Worm (Caenorhabditis elegans) whole organism, L4/young adult: ENCODE results near the gene str-144.

ENCODE experiments used
- W03F9.2 ChIP-seq: fragments of 150-350 bp; optimal IDR thresholded peaks from 2 replicates; lab custom pipeline; 2014; ENCODE audit warnings: missing biosample characterization, missing genetic modification characterization
- dao-5 ChIP-seq: sonication (generic microtip); optimal IDR thresholded peaks from 2 replicates; lab custom pipeline; 2016; ENCODE audit warnings: missing genotype, missing genetic modification characterization, moderate library complexity, missing compliant biosample characterization
- him-1 ChIP-seq: sonication (generic microtip); optimal IDR thresholded peaks from 2 replicates; lab custom pipeline; 2016; ENCODE audit warnings: missing genotype, missing genetic modification reagents, missing genetic modification characterization, missing compliant biosample characterization

DNA sequence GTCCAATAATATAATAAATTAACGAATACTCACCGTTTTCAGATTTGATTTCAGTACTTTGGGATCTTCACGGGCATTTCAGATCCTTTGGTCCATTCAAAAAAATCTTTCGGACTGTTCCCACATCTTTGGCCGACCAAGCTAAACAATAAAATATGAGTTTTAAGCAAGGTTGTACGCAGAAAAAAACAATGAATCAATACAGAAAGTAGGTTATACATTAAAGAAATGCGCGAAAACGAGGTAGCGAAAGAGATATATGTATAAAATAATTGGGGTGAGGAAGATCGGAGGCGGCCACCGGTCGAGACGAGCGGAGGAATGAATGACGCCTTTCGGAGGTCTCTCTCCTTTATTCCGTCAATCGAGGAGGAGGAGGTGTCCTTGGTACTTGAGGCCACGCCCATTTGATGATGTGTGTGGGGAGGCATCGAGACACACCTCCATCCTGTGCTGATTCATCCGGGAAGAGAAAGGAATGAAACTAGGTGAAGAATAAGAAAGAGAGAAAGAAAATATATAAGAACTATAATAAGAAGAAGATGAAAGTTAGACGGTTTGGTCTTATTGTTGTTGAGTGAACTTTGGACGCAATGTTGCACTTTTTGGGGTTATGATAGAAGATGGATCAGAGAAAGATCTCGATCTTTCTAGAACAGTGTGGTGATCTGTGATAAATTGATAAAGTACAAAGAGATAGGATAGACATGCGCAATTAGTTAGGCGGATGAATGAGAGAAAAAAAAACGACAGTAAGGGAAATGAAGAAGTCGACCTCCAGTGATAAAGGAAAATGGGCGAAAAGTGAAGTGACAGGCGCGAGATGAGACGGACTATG is 31.5 kb downstream of the str-144 start:
- TF ChIP-seq him-1 (tag; lab: Kevin White, UChicago) (no peak), dao-5 (no peak), W03F9.2 (tag; lab: Kevin White, UChicago) (no peak)
